Fruit fly (Drosophila melanogaster): ENCODE results near the gene EndoGI.

dm6 chr2L:16276820-16277219 is 19.3 kb downstream of the EndoGI start:
- TF ChIP-seq psq (optimal IDR thresholded peaks at IDR 0.05): no peak
- no peak for TF ChIP-seq EcR (GFP tag; optimal IDR thresholded peaks at IDR 0.05)
- no peak for TF ChIP-seq usp (GFP tag; optimal IDR thresholded peaks at IDR 0.05)
